Worm (Caenorhabditis elegans) whole organism, late embryonic: ENCODE results near the gene spr-1.

ENCODE experiments used
- ceh-22 ChIP-seq: sonication (generic microtip); optimal IDR thresholded peaks from 2 replicates; lab custom pipeline; 2017; ENCODE audit warnings: missing biosample characterization, missing genetic modification characterization
- fax-1 ChIP-seq: sonication (generic microtip); optimal IDR thresholded peaks from 2 replicates; lab custom pipeline; 2016; ENCODE audit warnings: missing genotype, missing genetic modification characterization, missing compliant biosample characterization

ce11 chrV:8123384-8123783 is 5.8 kb downstream of the spr-1 start, which contains the start of gene D1014.5:
- TF ChIP-seq ceh-22 (no peak), fax-1 (tag; lab: Kevin White, UChicago) (no peak)
